Worm (Caenorhabditis elegans) whole organism, early embryonic: ENCODE data around the gene Y17G7B.20.

Source experiments
- aly-1 ChIP-seq: sonication (generic microtip); optimal IDR thresholded peaks from 2 replicates; lab custom pipeline; 2016; ENCODE audit warnings: missing genetic modification characterization, missing compliant biosample characterization
- ceh-13 ChIP-seq: fragments of 200-800 bp; sonication (Bioruptor generic); optimal IDR thresholded peaks from 2 replicates; lab custom pipeline; 2018; ENCODE audit warnings: mild to moderate bottlenecking, missing genetic modification characterization, missing compliant biosample characterization
- hnd-1 ChIP-seq: sonication (generic microtip); optimal IDR thresholded peaks from 2 replicates; lab custom pipeline; 2016; ENCODE audit warnings: missing genetic modification characterization, missing compliant biosample characterization
- scrt-1 ChIP-seq: fragments of 200-800 bp; sonication (Bioruptor generic); IDR thresholded peaks from 2 replicates; pipeline ENCODE4 v1.3.6; 2022; ENCODE audit warnings: missing genetic modification characterization, missing compliant biosample characterization
- tra-4 ChIP-seq: sonication (generic microtip); optimal IDR thresholded peaks from 2 replicates; lab custom pipeline; 2017; ENCODE audit warnings: missing genetic modification characterization, missing compliant biosample characterization

- TF ChIP-seq hnd-1 (tag; lab: Kevin White, UChicago) (peak; percentile 54), ceh-13 (GFP tag; lab: Kevin White, UChicago) (peak; percentile 62), tra-4 (tag; lab: Kevin White, UChicago) (peak; percentile 62), aly-1 (tag; lab: Kevin White, UChicago) (peak; percentile 35), scrt-1 (GFP tag; lab: Robert Waterston, UW) (peak; percentile 59; the same call in 1 of the 2 replicates)
Measured at ce11 chrII:11967507-11968127, 12.0 kb downstream of the Y17G7B.20 start, which contains the start of gene W03C9.5.
